Worm (Caenorhabditis elegans): ENCODE results near the gene mlc-7.
A peak's percentile ranks its signal among the peaks of the same experiment; 100 is the strongest.

Gene mlc-7

DNA sequence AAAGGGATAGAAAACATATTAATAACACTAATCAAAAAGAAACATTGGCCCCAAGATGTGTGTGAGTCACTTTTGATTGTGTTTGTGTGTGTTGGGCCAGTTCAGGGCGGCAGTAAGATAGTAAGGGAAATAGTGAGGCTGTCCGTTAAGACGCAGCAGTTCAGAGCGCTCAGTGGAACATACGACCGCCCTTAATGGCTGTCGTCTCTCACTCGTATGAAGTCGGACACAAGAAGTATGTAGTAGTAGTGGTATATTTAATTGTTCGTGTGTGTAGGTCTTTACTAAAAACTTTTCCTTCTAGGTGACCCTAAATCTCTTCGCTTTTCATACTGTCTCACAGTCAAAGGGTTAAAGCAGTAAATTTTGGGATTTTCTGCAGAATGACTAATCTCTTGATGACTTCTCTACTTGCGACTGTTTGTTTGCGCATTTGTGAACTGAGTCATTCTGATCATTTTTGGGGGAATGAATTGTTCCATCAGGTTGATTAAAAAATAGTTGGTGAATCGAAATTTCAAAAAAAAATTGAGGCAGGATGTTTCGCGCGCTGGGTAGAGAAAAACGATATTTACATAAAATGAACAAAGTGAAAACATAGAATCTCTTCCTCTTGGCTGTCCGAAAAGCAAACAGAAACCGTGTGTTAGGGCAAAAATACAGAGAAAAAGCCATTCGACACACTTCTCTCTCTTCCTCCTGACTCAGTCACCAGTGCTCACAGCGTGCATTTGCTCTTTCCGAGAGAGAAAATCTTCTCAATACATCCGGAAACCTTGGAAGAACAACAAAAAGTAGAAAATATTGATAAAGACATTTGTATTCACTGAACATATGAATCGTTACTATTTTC lies 12.2 kb downstream of the mlc-7 start (continued):
- TF ChIP-seq madf-6 (GFP tag; IDR thresholded peaks at IDR 0.05), result peak; percentile 10; the same call in 1 of the 2 replicates
- peak; percentile 23 for TF ChIP-seq K12H6.12 (tag; optimal IDR thresholded peaks at IDR 0.05)
- TF ChIP-seq mcd-1 (GFP tag; IDR thresholded peaks at IDR 0.05), result no peak
- no peak for TF ChIP-seq him-1 (tag; optimal IDR thresholded peaks at IDR 0.05)
- peak; percentile 40 for TF ChIP-seq ZK185.1 (tag; optimal IDR thresholded peaks at IDR 0.05; ENCODE audit: poor library complexity, severe bottlenecking)
- peak; percentile 33; the same call in 1 of the 2 replicates for TF ChIP-seq aptf-3 (GFP tag; IDR thresholded peaks at IDR 0.05)
- TF ChIP-seq F49E8.2 (tag; optimal IDR thresholded peaks at IDR 0.05; ENCODE audit: insufficient read depth), result no peak

DNA sequence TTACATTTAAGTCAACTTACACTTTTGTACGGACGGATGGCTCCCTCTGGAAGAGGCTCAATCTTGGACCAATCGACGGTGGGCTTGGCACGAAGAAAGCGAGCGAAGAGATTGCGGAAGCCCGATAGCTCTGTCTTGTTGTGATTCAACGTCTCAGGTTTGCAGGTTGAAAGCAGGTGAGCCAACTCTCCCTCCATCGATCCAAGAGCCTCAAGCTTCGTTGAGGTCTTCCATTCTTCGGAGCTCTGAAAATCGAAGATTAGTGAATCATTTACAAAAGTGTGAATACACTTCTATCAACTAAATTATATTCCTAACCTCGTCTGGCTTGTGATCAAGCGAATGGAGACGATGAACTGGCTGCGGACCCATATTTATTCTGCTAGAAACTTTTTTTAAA lies 14.5 kb downstream of the mlc-7 start:
- TF ChIP-seq madf-3 (GFP tag; IDR thresholded peaks at IDR 0.05) (0 out of 2 replicates have a peak, but pooled peaks have one; percentile 66), lin-40 (tag; optimal IDR thresholded peaks at IDR 0.05) (no peak), zfh-2 (GFP tag; conservative IDR thresholded peaks at IDR 0.05) (0 out of 2 replicates have a peak, but pooled peaks have one; percentile 15), lin-35 (GFP tag; optimal IDR thresholded peaks at IDR 0.05) (peak in 1 of 3 experiments; percentile 1)

DNA sequence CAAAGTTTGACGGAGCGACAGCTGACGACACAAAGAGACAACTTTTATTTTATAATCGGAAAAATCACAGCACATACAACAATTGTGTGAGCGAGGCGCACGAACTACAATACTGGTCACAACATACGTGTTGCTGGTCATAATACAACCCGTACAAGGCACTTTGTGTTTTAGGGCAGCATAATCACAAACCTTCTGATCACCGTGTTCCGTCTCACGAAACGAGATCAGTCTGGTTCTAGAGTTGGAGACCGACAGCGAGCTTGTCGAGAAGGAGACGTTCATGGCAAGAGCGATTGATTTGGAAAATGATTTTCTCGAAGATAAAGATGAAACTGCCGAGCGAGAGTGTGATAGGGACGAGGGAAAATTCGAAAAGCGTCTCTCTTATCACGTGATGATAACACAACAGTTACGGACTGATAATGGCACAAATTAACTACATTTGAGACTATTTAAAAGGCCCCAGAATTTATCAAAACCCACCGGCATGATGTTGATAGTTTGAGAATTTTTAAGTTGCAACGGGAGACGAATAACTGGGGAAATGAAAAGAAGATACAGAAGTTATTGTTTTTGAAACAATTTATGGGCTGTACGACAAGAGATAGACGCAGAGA lies 15.6 kb downstream of the mlc-7 start:
- TF ChIP-seq lin-35 (GFP tag; optimal IDR thresholded peaks at IDR 0.05) (peak in 1 of 3 experiments; percentile 5), F37B4.10 (GFP tag; IDR thresholded peaks at IDR 0.05) (no peak), lin-40 (tag; optimal IDR thresholded peaks at IDR 0.05) (peak; percentile 15), C17E4.6 (GFP tag; IDR thresholded peaks at IDR 0.05) (no peak), snpc-4 (GFP tag; optimal IDR thresholded peaks at IDR 0.05) (no peak), snpc-4 (tag; optimal IDR thresholded peaks at IDR 0.05) (peak in 1 of 4 experiments; percentile 37), cebp-1 (GFP tag; IDR thresholded peaks at IDR 0.05) (no peak), cebp-1 (tag; optimal IDR thresholded peaks at IDR 0.05) (peak; percentile 31), aptf-2 (GFP tag; conservative IDR thresholded peaks at IDR 0.05) (no peak), Y95B8A.8 (GFP tag; IDR thresholded peaks at IDR 0.05) (0 out of 2 replicates have a peak, but pooled peaks have one; percentile 24), lsl-1 (GFP tag; optimal IDR thresholded peaks at IDR 0.05) (no peak), Y79H2A.3 (GFP tag; conservative IDR thresholded peaks at IDR 0.05) (no peak), nfyb-1 (GFP tag; IDR thresholded peaks at IDR 0.05) (peak; percentile 52; the same call in 1 of the 2 replicates), lin-54 (GFP tag; optimal IDR thresholded peaks at IDR 0.05) (no peak), egl-18 (GFP tag; IDR thresholded peaks at IDR 0.05) (no peak), F33H1.4 (GFP tag; IDR thresholded peaks at IDR 0.05) (no peak), snpc-1.1 (tag; optimal IDR thresholded peaks at IDR 0.05; ENCODE audit: insufficient read depth) (no peak), nhr-80 (tag; optimal IDR thresholded peaks at IDR 0.05) (peak; percentile 66), tbp1 (GFP tag; optimal IDR thresholded peaks at IDR 0.05) (peak; percentile 25), madf-10 (tag; optimal IDR thresholded peaks at IDR 0.05) (no peak), F55B11.4 (tag; optimal IDR thresholded peaks at IDR 0.05; ENCODE audit: borderline replicate concordance, insufficient read depth) (no peak), hlh-26 (GFP tag; conservative IDR thresholded peaks at IDR 0.05) (no peak), dpff-1 (tag; optimal IDR thresholded peaks at IDR 0.05) (no peak), ztf-25 (GFP tag; IDR thresholded peaks at IDR 0.05) (no peak), nhr-90 (tag; optimal IDR thresholded peaks at IDR 0.05) (peak; percentile 31), ccch-3 (GFP tag; optimal IDR thresholded peaks at IDR 0.05) (no peak), ZK185.1 (tag; optimal IDR thresholded peaks at IDR 0.05; ENCODE audit: poor library complexity, severe bottlenecking) (peak; percentile 19), ama-1 (optimal IDR thresholded peaks at IDR 0.05) (peak; percentile 48), ama-1 (GFP tag; optimal IDR thresholded peaks at IDR 0.05) (no peak)
